In genomic region chrX:7660919-7661557, ce11 we compare ENCODE assay signal across 2 worm cellular contexts.
TF ChIP-seq lines count a peak whose summit lies in the region.

pcca-1 (minus strand) TSS chrX:7660986.

TF ChIP-seq in whole organism, L1 larva, 84 proteins besides CTCF, POLR2A, EP300 and RAD21 (continued from another document):
- TF ChIP-seq lin-14 (GFP tag; optimal IDR thresholded peaks at IDR 0.05; lab: Kevin White, UChicago) = peak; percentile 67

TF ChIP-seq in whole organism, L4 larva, 104 proteins besides CTCF, POLR2A, EP300 and RAD21 (continued from another document):
- TF ChIP-seq unc-62 (GFP tag; optimal IDR thresholded peaks at IDR 0.05 in 1 of 2; lab: Kevin White, UChicago) = peak in 1 of 2 experiments; percentile 83
- TF ChIP-seq unc-62 (tag; optimal IDR thresholded peaks at IDR 0.05; lab: Kevin White, UChicago) = no peak
- no peak for TF ChIP-seq nhr-28 (tag; optimal IDR thresholded peaks at IDR 0.05; lab: Kevin White, UChicago)
- no peak for TF ChIP-seq unc-130 (GFP tag; optimal IDR thresholded peaks at IDR 0.05; lab: Kevin White, UChicago)
- TF ChIP-seq fos-1 (tag; optimal IDR thresholded peaks at IDR 0.05; lab: Kevin White, UChicago) = no peak
- TF ChIP-seq lin-29 (GFP tag; IDR thresholded peaks at IDR 0.05; lab: Robert Waterston, UW) = no peak
- TF ChIP-seq daf-16 (GFP tag; optimal IDR thresholded peaks at IDR 0.05; lab: Kevin White, UChicago) = no peak
- peak; percentile 91 for TF ChIP-seq daf-16 (tag; optimal IDR thresholded peaks at IDR 0.05; lab: Kevin White, UChicago)
- no peak for TF ChIP-seq dpl-1 (GFP tag; optimal IDR thresholded peaks at IDR 0.05; lab: Kevin White, UChicago)
- peak; percentile 100 for TF ChIP-seq aha-1 (tag; lab: Kevin White, UChicago)
- no peak for TF ChIP-seq tag-97 (GFP tag; IDR thresholded peaks at IDR 0.05; lab: Robert Waterston, UW)
- TF ChIP-seq fkh-10 (GFP tag; optimal IDR thresholded peaks at IDR 0.05; lab: Kevin White, UChicago) = no peak
- TF ChIP-seq nhr-111 (GFP tag; optimal IDR thresholded peaks at IDR 0.05; lab: Kevin White, UChicago) = no peak
- no peak for TF ChIP-seq Y75B8A.6 (GFP tag; IDR thresholded peaks at IDR 0.05; lab: Robert Waterston, UW)
- no peak for TF ChIP-seq zip-2 (tag; optimal IDR thresholded peaks at IDR 0.05; lab: Kevin White, UChicago)
- TF ChIP-seq skn-1 (tag; optimal IDR thresholded peaks at IDR 0.05; lab: Kevin White, UChicago) = no peak
